Fruit fly (Drosophila melanogaster) whole organism, embryonic: ENCODE results near the gene CG10347.

Experiments
- ATbp ChIP-seq: fragments of 200-800 bp; sonication (Bioruptor generic); optimal IDR thresholded peaks from 2 replicates; lab custom pipeline; 2017; ENCODE audit warnings: missing biosample characterization, mild to moderate bottlenecking, missing genetic modification characterization, missing genetic modification reagents
- Ada2b ChIP-seq: fragments of 200-800 bp; sonication (Bioruptor generic); IDR thresholded peaks from 2 replicates; pipeline ENCODE4 v1.3.6; 2022; ENCODE audit warnings: missing biosample characterization, missing genetic modification characterization
- BEAF-32 ChIP-seq: fragments of 200-800 bp; sonication (Bioruptor generic); optimal IDR thresholded peaks from 3 replicates; lab custom pipeline; 2017; ENCODE audit warnings: missing biosample characterization, missing genetic modification characterization, mild to moderate bottlenecking, moderate library complexity, missing genetic modification reagents
- CG10543 ChIP-seq: fragments of 200-800 bp; sonication (Bioruptor generic); optimal IDR thresholded peaks from 3 replicates; lab custom pipeline; 2017; ENCODE audit warnings: missing biosample characterization, mild to moderate bottlenecking, missing genetic modification characterization, moderate library complexity
- CG11696 ChIP-seq: fragments of 200-800 bp; sonication (Bioruptor generic); IDR thresholded peaks from 2 replicates; pipeline ENCODE4 v1.3.6; 2022; ENCODE audit warnings: missing biosample characterization, missing genetic modification characterization
- CG16863 ChIP-seq: fragments of 200-800 bp; sonication (Bioruptor generic); optimal IDR thresholded peaks from 3 replicates; lab custom pipeline; 2016; ENCODE audit warnings: missing biosample characterization, missing genetic modification characterization
- CG17186 ChIP-seq: fragments of 200-800 bp; sonication (Bioruptor generic); optimal IDR thresholded peaks from 3 replicates; lab custom pipeline; 2017; ENCODE audit warnings: missing biosample characterization, missing genetic modification reagents, missing genetic modification characterization
- CG17829 ChIP-seq: fragments of 200-800 bp; optimal IDR thresholded peaks from 2 replicates; lab custom pipeline; 2019; ENCODE audit warnings: missing biosample characterization, mild to moderate bottlenecking, missing genetic modification characterization, moderate library complexity
- CG18599 ChIP-seq: fragments of 200-800 bp; sonication (Bioruptor generic); optimal IDR thresholded peaks from 3 replicates; lab custom pipeline; 2017; ENCODE audit warnings: missing biosample characterization, missing genetic modification characterization, mild to moderate bottlenecking, moderate library complexity, missing genetic modification reagents
- CG32532 ChIP-seq: fragments of 200-800 bp; sonication (Bioruptor generic); IDR thresholded peaks from 2 replicates; pipeline ENCODE4 v1.3.6; 2022; ENCODE audit warnings: missing biosample characterization, missing genetic modification characterization
- CG3726 ChIP-seq: fragments of 200-800 bp; sonication (Bioruptor generic); IDR thresholded peaks from 3 replicates; pipeline ENCODE4, ENCODE4 v1.3.6; 2022; ENCODE audit warnings: missing biosample characterization, missing genetic modification characterization
- CG3995 ChIP-seq: fragments of 200-800 bp; sonication (Bioruptor generic); optimal IDR thresholded peaks from 3 replicates; lab custom pipeline; 2016; ENCODE audit warnings: missing biosample characterization, missing genetic modification characterization
- CG4424 ChIP-seq: fragments of 200-800 bp; sonication (Bioruptor generic); optimal IDR thresholded peaks from 3 replicates; lab custom pipeline; 2016; ENCODE audit warnings: missing biosample characterization, missing genetic modification characterization
- CG6813 ChIP-seq: fragments of 200-800 bp; sonication (Bioruptor generic); optimal IDR thresholded peaks from 2 replicates; lab custom pipeline; 2017; ENCODE audit warnings: missing biosample characterization, missing genetic modification characterization, mild to moderate bottlenecking, moderate library complexity, missing genetic modification reagents
- CG8290 ChIP-seq, 3 experiments: fragments of 200-800 bp; sonication (Bioruptor generic); optimal IDR thresholded peaks; 2 replicates each; lab custom pipeline; 2016 to 2019; ENCODE audit warnings: missing biosample characterization in 3 of 3, missing genetic modification characterization in 3 of 3, mild to moderate bottlenecking in 2 of 3, moderate library complexity in 1 of 3
- CG8765 ChIP-seq: fragments of 200-800 bp; sonication (Bioruptor generic); IDR thresholded peaks from 2 replicates; pipeline ENCODE4 v1.3.6; 2022; ENCODE audit warnings: missing biosample characterization, missing genetic modification characterization
- D19A ChIP-seq: fragments of 200-800 bp; optimal IDR thresholded peaks from 3 replicates; lab custom pipeline; 2019; ENCODE audit warnings: missing biosample characterization, mild to moderate bottlenecking, missing genetic modification characterization, moderate library complexity
- Doc2 ChIP-seq: fragments of 200-800 bp; sonication (Bioruptor generic); IDR thresholded peaks from 2 replicates; pipeline ENCODE4 v1.3.6; 2022; ENCODE audit warnings: missing biosample characterization, missing genetic modification characterization
- Dref ChIP-seq: fragments of 200-800 bp; sonication (Bioruptor generic); IDR thresholded peaks from 2 replicates; pipeline ENCODE4 v1.3.6; 2022; ENCODE audit warnings: missing biosample characterization, missing genetic modification characterization
- GATAe ChIP-seq: fragments of 200-800 bp; sonication (Bioruptor generic); conservative IDR thresholded peaks from 2 replicates; pipeline ENCODE4 v1.3.6; 2022; ENCODE audit warnings: missing biosample characterization, missing genetic modification characterization
- H2.0 ChIP-seq: fragments of 200-800 bp; sonication (Bioruptor generic); IDR thresholded peaks from 2 replicates; pipeline ENCODE4 v1.3.6; 2022; ENCODE audit warnings: missing biosample characterization, missing genetic modification characterization
- Hey ChIP-seq: fragments of 200-800 bp; sonication (Bioruptor generic); optimal IDR thresholded peaks from 3 replicates; lab custom pipeline; 2018; ENCODE audit warnings: missing biosample characterization, mild to moderate bottlenecking, missing genetic modification characterization
- Hr78 ChIP-seq, 2 experiments: fragments of 200-800 bp in 1 of 2; fragments of >200 bp in 1 of 2; sonication (Bioruptor generic) in 1 of 2; optimal IDR thresholded peaks; 2 replicates each; lab custom pipeline; 2017 to 2019; ENCODE audit warnings: missing biosample characterization in 2 of 2, missing genetic modification characterization in 2 of 2, mild to moderate bottlenecking in 1 of 2, moderate library complexity in 1 of 2
- Kr ChIP-seq: fragments of 200-800 bp; sonication (Bioruptor generic); optimal IDR thresholded peaks from 2 replicates; lab custom pipeline; 2017; ENCODE audit warnings: missing biosample characterization, mild to moderate bottlenecking, missing genetic modification characterization
- Lpt ChIP-seq: fragments of >200 bp; optimal IDR thresholded peaks from 2 replicates; lab custom pipeline; 2018; ENCODE audit warnings: missing biosample characterization, missing genetic modification characterization
- PHDP ChIP-seq: fragments of 200-800 bp; sonication (Bioruptor generic); optimal IDR thresholded peaks from 3 replicates; lab custom pipeline; 2018; ENCODE audit warnings: missing biosample characterization, mild to moderate bottlenecking, missing genetic modification characterization, moderate library complexity
- Ravus ChIP-seq: fragments of 200-800 bp; sonication (Bioruptor generic); IDR thresholded peaks from 2 replicates; pipeline ENCODE4 v1.3.6; 2022; ENCODE audit warnings: missing biosample characterization, missing genetic modification characterization
- aop ChIP-seq: fragments of 200-800 bp; sonication (Bioruptor generic); IDR thresholded peaks from 2 replicates; pipeline ENCODE4 v1.3.6; 2022; ENCODE audit warnings: missing biosample characterization, missing genetic modification characterization
- caup ChIP-seq: fragments of 200-800 bp; sonication (Bioruptor generic); optimal IDR thresholded peaks from 3 replicates; lab custom pipeline; 2017; ENCODE audit warnings: missing biosample characterization, mild to moderate bottlenecking, missing genetic modification characterization, moderate library complexity; ENCODE audit not compliant: severe bottlenecking
- chinmo ChIP-seq: fragments of 200-800 bp; sonication (Bioruptor generic); IDR thresholded peaks from 4 replicates; pipeline ENCODE4 v1.3.6; 2022; ENCODE audit warnings: missing biosample characterization, missing genetic modification characterization; ENCODE audit not compliant: partially characterized antibody
- dati ChIP-seq: fragments of 200-800 bp; sonication (Bioruptor generic); IDR thresholded peaks from 2 replicates; pipeline ENCODE4 v1.3.6; 2022; ENCODE audit warnings: missing biosample characterization, missing genetic modification characterization
- dm ChIP-seq: fragments of 200-800 bp; sonication (Bioruptor generic); optimal IDR thresholded peaks from 3 replicates; lab custom pipeline; 2016; ENCODE audit warnings: missing biosample characterization, missing genetic modification characterization
- dmrt11E ChIP-seq: fragments of 200-800 bp; sonication (Bioruptor generic); optimal IDR thresholded peaks from 3 replicates; lab custom pipeline; 2018; ENCODE audit warnings: missing biosample characterization, mild to moderate bottlenecking, missing genetic modification characterization, moderate library complexity
- eyg ChIP-seq: fragments of 200-800 bp; sonication (Bioruptor generic); optimal IDR thresholded peaks from 3 replicates; lab custom pipeline; 2016; ENCODE audit warnings: missing biosample characterization, missing genetic modification characterization
- fru ChIP-seq: fragments of >200 bp; optimal IDR thresholded peaks from 2 replicates; lab custom pipeline; 2017
- gcm2 ChIP-seq: fragments of 200-800 bp; sonication (Bioruptor generic); optimal IDR thresholded peaks from 2 replicates; lab custom pipeline; 2016; ENCODE audit warnings: missing biosample characterization, missing genetic modification characterization
- gem ChIP-seq: fragments of 200-800 bp; sonication (Bioruptor generic); optimal IDR thresholded peaks from 2 replicates; lab custom pipeline; 2019; ENCODE audit warnings: missing biosample characterization, mild to moderate bottlenecking, missing genetic modification characterization, moderate library complexity
- gsb ChIP-seq: fragments of 200-800 bp; sonication (Bioruptor generic); IDR thresholded peaks from 2 replicates; pipeline ENCODE4 v1.3.6; 2022; ENCODE audit warnings: missing biosample characterization, missing genetic modification characterization
- ind ChIP-seq: fragments of 200-800 bp; sonication (Bioruptor generic); optimal IDR thresholded peaks from 3 replicates; lab custom pipeline; 2016; ENCODE audit warnings: missing biosample characterization, missing genetic modification characterization
- lab ChIP-seq: fragments of 200-800 bp; sonication (Bioruptor generic); optimal IDR thresholded peaks from 3 replicates; lab custom pipeline; 2017; ENCODE audit warnings: missing biosample characterization, missing genetic modification characterization, mild to moderate bottlenecking, moderate library complexity, missing genetic modification reagents
- oc ChIP-seq: fragments of 200-800 bp; sonication (Bioruptor generic); optimal IDR thresholded peaks from 2 replicates; lab custom pipeline; 2018; ENCODE audit warnings: missing biosample characterization, mild to moderate bottlenecking, missing genetic modification characterization, moderate library complexity
- ro ChIP-seq: fragments of 200-800 bp; sonication (Bioruptor generic); IDR thresholded peaks from 2 replicates; pipeline ENCODE4 v1.3.6; 2022; ENCODE audit warnings: missing biosample characterization, missing genetic modification characterization
- schlank ChIP-seq: fragments of 200-800 bp; sonication (Bioruptor generic); optimal IDR thresholded peaks from 2 replicates; lab custom pipeline; 2018; ENCODE audit warnings: missing biosample characterization, mild to moderate bottlenecking, missing genetic modification characterization
- scrt ChIP-seq: fragments of 200-800 bp; sonication (Bioruptor generic); optimal IDR thresholded peaks from 2 replicates; lab custom pipeline; 2018; ENCODE audit warnings: missing biosample characterization, mild to moderate bottlenecking, missing genetic modification characterization, moderate library complexity
- stwl ChIP-seq: fragments of 200-800 bp; sonication (Bioruptor generic); optimal IDR thresholded peaks from 3 replicates; lab custom pipeline; 2018; ENCODE audit warnings: missing biosample characterization, mild to moderate bottlenecking, missing genetic modification characterization, moderate library complexity
- tin ChIP-seq: fragments of 200-800 bp; sonication (Bioruptor generic); optimal IDR thresholded peaks from 3 replicates; lab custom pipeline; 2016; ENCODE audit warnings: missing biosample characterization, missing genetic modification characterization
- zfh2 ChIP-seq: fragments of 200-800 bp; sonication (Bioruptor generic); optimal IDR thresholded peaks from 2 replicates; lab custom pipeline; 2016; ENCODE audit warnings: missing biosample characterization, missing genetic modification characterization

CG10347 gene

DNA sequence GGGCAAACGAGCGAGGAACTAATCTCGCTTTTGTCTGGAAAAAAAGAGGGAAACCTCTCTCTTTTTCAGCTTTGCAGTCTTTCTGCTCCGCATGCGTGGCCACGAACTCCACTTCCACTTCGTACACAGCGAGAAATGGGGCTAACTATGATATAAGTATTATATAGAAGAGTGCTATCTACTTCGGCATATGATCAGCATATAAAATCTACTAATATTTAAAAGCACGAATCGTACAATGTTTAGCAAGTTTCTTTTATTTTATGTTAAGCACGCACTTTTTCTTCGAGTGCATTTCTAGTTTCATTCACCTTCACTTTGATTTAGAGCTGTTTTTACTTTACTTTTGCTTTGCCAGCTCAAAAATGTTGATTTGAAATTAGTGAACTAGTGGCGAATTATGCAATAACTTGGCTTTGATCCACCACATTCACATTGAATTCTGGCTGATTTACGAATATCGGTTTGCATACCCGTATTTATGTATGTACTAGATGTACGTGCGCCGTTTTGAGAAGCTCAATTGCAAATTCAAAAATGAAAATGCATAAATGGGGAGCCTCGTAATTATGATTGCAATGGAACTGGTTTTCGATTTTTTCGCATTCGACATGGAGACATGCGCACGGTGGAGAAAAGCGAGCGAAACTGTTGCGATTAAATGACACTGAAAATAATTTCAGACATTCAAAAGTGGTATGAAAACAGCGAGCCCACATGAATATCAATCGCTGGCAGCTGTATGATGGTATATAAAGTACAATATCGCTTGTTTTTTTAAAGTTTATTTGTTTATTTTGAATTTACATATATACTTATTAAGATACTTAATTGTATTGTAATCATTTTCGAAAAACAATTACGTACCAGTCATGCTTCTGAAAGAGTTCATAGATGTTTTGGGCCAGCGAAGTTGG, 3.0 kb upstream of the CG10347 start (continued):
- TF ChIP-seq BEAF-32 (GFP tag; lab: Kevin White, UChicago) (no peak), CG8765 (GFP tag; lab: Robert Waterston, UW) (peak; percentile 50; the same call in 1 of the 2 replicates), ind (GFP tag; lab: Kevin White, UChicago) (peak; percentile 61), tin (GFP tag; lab: Kevin White, UChicago) (peak; percentile 60), Doc2 (GFP tag; lab: Robert Waterston, UW) (peak; percentile 56; the same call in 1 of the 2 replicates), aop (GFP tag; lab: Robert Waterston, UW) (0 out of 2 replicates have a peak, but pooled peaks have one; percentile 44), ATbp (GFP tag; lab: Kevin White, UChicago) (peak; percentile 69), CG16863 (GFP tag; lab: Kevin White, UChicago) (peak; percentile 35), chinmo (GFP tag; lab: Robert Waterston, UW) (no peak), CG32532 (GFP tag; lab: Robert Waterston, UW) (peak; percentile 84), CG10543 (GFP tag; lab: Kevin White, UChicago) (peak; percentile 18), gsb (GFP tag; lab: Robert Waterston, UW) (peak; percentile 37; the same call in 1 of the 2 replicates), GATAe (GFP tag; lab: Robert Waterston, UW) (peak; percentile 36; the same call in 1 of the 2 replicates), lab (GFP tag; lab: Kevin White, UChicago) (peak; percentile 70), Kr (GFP tag; lab: Kevin White, UChicago) (no peak), Ada2b (GFP tag; lab: Robert Waterston, UW) (peak; percentile 71), CG3995 (GFP tag; lab: Kevin White, UChicago) (no peak), CG4424 (GFP tag; lab: Kevin White, UChicago) (peak; percentile 68), Ravus (peak; percentile 45), ro (GFP tag; lab: Robert Waterston, UW) (no peak), zfh2 (GFP tag; lab: Kevin White, UChicago) (peak; percentile 14), stwl (tag; lab: Kevin White, UChicago) (no peak), PHDP (tag; lab: Kevin White, UChicago) (peak; percentile 59), CG18599 (GFP tag; lab: Kevin White, UChicago) (peak; percentile 62), CG11696 (peak; percentile 55; the same call in 1 of the 2 replicates), dm (GFP tag; lab: Kevin White, UChicago) (peak; percentile 18), oc (tag; lab: Kevin White, UChicago) (peak; percentile 66), CG17186 (GFP tag; lab: Kevin White, UChicago) (peak; percentile 9), eyg (peak; percentile 55), Dref (GFP tag; lab: Robert Waterston, UW) (no peak), dati (GFP tag; lab: Robert Waterston, UW) (no peak), D19A (tag; lab: Kevin White, UChicago) (no peak), CG17829 (tag; lab: Kevin White, UChicago) (peak; percentile 93), Hey (tag; lab: Kevin White, UChicago) (no peak), schlank (tag; lab: Kevin White, UChicago) (no peak), Hr78 (GFP tag; optimal IDR thresholded peaks at IDR 0.05; lab: Kevin White, UChicago) (peak in 1 of 2 experiments; percentile 72), fru (no peak), CG6813 (GFP tag; lab: Kevin White, UChicago) (peak; percentile 26), gem (peak; percentile 85), gcm2 (GFP tag; lab: Kevin White, UChicago) (no peak), CG3726 (GFP tag; lab: Robert Waterston, UW) (0 out of 3 replicates have a peak, but pooled peaks have one; percentile 49), dmrt11E (tag; lab: Kevin White, UChicago) (peak; percentile 74), CG8290 (GFP tag; optimal IDR thresholded peaks at IDR 0.05; lab: Kevin White, UChicago) (peak; percentile 62), CG8290 (tag; optimal IDR thresholded peaks at IDR 0.05; lab: Kevin White, UChicago) (no peak), caup (GFP tag; lab: Kevin White, UChicago) (peak; percentile 23), H2.0 (GFP tag; lab: Robert Waterston, UW) (peak; percentile 69), Lpt (GFP tag; lab: Kevin White, UChicago) (no peak), scrt (GFP tag; lab: Kevin White, UChicago) (peak; percentile 35)
